Worm (Caenorhabditis elegans) whole organism, L4 larva: ENCODE results near the gene asp-16.

Experiments
- F10B5.3 ChIP-seq: sonication (generic microtip); optimal IDR thresholded peaks from 2 replicates; lab custom pipeline; 2016; ENCODE audit warnings: mild to moderate bottlenecking, missing genetic modification characterization, missing compliant biosample characterization
- F26F4.8 ChIP-seq: fragments of 200-800 bp; sonication (Bioruptor generic); conservative IDR thresholded peaks from 2 replicates; pipeline ENCODE4 v1.3.6; 2022; ENCODE audit warnings: missing genetic modification characterization, missing compliant biosample characterization
- F49E8.2 ChIP-seq: sonication (generic microtip); optimal IDR thresholded peaks from 2 replicates; lab custom pipeline; 2016; ENCODE audit warnings: missing compliant biosample characterization, mild to moderate bottlenecking, missing genetic modification characterization, borderline replicate concordance
- R02D3.7 ChIP-seq: fragments of 150-350 bp; sonication (generic microtip); optimal IDR thresholded peaks from 3 replicates; lab custom pipeline; 2014; ENCODE audit warnings: missing biosample characterization, missing genetic modification characterization
- T20F7.1 ChIP-seq: fragments of 200-800 bp; sonication (Bioruptor generic); optimal IDR thresholded peaks from 2 replicates; lab custom pipeline; 2018; ENCODE audit warnings: mild to moderate bottlenecking, missing genetic modification characterization, missing compliant biosample characterization
- T26A8.4 ChIP-seq: fragments of 200-800 bp; sonication (Bioruptor generic); IDR thresholded peaks from 2 replicates; pipeline ENCODE4 v1.3.6; 2022; ENCODE audit warnings: missing genetic modification characterization, missing compliant biosample characterization
- Y105C5A.15 ChIP-seq: fragments of 200-800 bp; sonication (Bioruptor generic); IDR thresholded peaks from 2 replicates; pipeline ENCODE4 v1.3.6; 2022; ENCODE audit warnings: missing genetic modification characterization, missing compliant biosample characterization
- Y5F2A.4 ChIP-seq: fragments of 200-800 bp; sonication (Bioruptor generic); optimal IDR thresholded peaks from 2 replicates; lab custom pipeline; 2018; ENCODE audit warnings: mild to moderate bottlenecking, missing genetic modification characterization, missing compliant biosample characterization
- ZK546.5 ChIP-seq, 2 experiments: sonication (generic microtip); optimal IDR thresholded peaks; 2 replicates each; lab custom pipeline; 2017; ENCODE audit warnings: missing biosample characterization in 2 of 2, missing genetic modification characterization in 2 of 2
- aha-1 ChIP-seq: fragments of 150-350 bp; peaks from one replicate; lab custom pipeline; 2014; ENCODE audit warnings: missing biosample characterization, missing genetic modification characterization
- aly-2 ChIP-seq: sonication (generic microtip); optimal IDR thresholded peaks from 2 replicates; lab custom pipeline; 2018; ENCODE audit warnings: missing biosample characterization, missing genetic modification characterization
- ceh-20 ChIP-seq: fragments of 200-800 bp; sonication (Bioruptor generic); IDR thresholded peaks from 2 replicates; pipeline ENCODE4 v1.3.6; 2022; ENCODE audit warnings: missing genetic modification reagents, missing genetic modification characterization, missing compliant biosample characterization
- ceh-32 ChIP-seq: sonication (generic microtip); optimal IDR thresholded peaks from 2 replicates; lab custom pipeline; 2016; ENCODE audit warnings: mild to moderate bottlenecking, missing genetic modification characterization, missing compliant biosample characterization; ENCODE audit not compliant: poor library complexity
- ceh-82 ChIP-seq: sonication (generic microtip); optimal IDR thresholded peaks from 2 replicates; lab custom pipeline; 2017; ENCODE audit warnings: missing biosample characterization, missing genetic modification characterization
- ctbp-1 ChIP-seq: fragments of 200-800 bp; sonication (Bioruptor generic); IDR thresholded peaks from 2 replicates; pipeline ENCODE4 v1.3.6; 2022; ENCODE audit warnings: missing genetic modification reagents, missing genetic modification characterization, missing compliant biosample characterization
- daf-16 ChIP-seq, 3 experiments: sonication (generic microtip); optimal IDR thresholded peaks; 2 replicates each; lab custom pipeline; 2016 to 2017; ENCODE audit warnings: missing genetic modification characterization in 3 of 3, missing genetic modification reagents in 3 of 3, mild to moderate bottlenecking in 2 of 3, missing compliant biosample characterization in 2 of 3, missing biosample characterization in 1 of 3, moderate library complexity in 1 of 3
- daf-8 ChIP-seq: fragments of 200-800 bp; sonication (Bioruptor generic); IDR thresholded peaks from 2 replicates; pipeline ENCODE4 v1.3.6; 2022; ENCODE audit warnings: missing genetic modification characterization, missing compliant biosample characterization
- dmd-6 ChIP-seq: fragments of 200-800 bp; sonication (Bioruptor generic); IDR thresholded peaks from 2 replicates; pipeline ENCODE4 v1.3.6; 2022; ENCODE audit warnings: missing genetic modification reagents, missing genetic modification characterization, missing compliant biosample characterization
- dmd-8 ChIP-seq: fragments of 200-800 bp; sonication (Bioruptor generic); IDR thresholded peaks from 2 replicates; pipeline ENCODE4 v1.3.6; 2022; ENCODE audit warnings: missing genetic modification characterization, missing compliant biosample characterization
- dpl-1 ChIP-seq: fragments of 150-350 bp; optimal IDR thresholded peaks from 2 replicates; lab custom pipeline; 2014; ENCODE audit warnings: missing biosample characterization, missing genetic modification reagents, missing genetic modification characterization
- duxl-1 ChIP-seq: sonication (generic microtip); optimal IDR thresholded peaks from 2 replicates; lab custom pipeline; 2016; ENCODE audit warnings: mild to moderate bottlenecking, missing genetic modification characterization, moderate library complexity, missing compliant biosample characterization; ENCODE audit not compliant: poor library complexity
- egl-27 ChIP-seq: sonication (generic microtip); optimal IDR thresholded peaks from 3 replicates; lab custom pipeline; 2017; ENCODE audit warnings: missing biosample characterization, missing genetic modification reagents, missing genetic modification characterization
- fkh-10 ChIP-seq: fragments of 150-350 bp; optimal IDR thresholded peaks from 2 replicates; lab custom pipeline; 2014; ENCODE audit warnings: missing biosample characterization, missing genetic modification reagents, missing genetic modification characterization
- hif-1 ChIP-seq, 2 experiments: sonication (generic microtip); optimal IDR thresholded peaks; 2 replicates each; lab custom pipeline; 2016 to 2017; ENCODE audit warnings: missing compliant biosample characterization in 2 of 2, missing genetic modification characterization in 2 of 2, missing genetic modification reagents in 2 of 2, missing genotype in 2 of 2, mild to moderate bottlenecking in 1 of 2
- hlh-30 ChIP-seq: sonication (generic microtip); optimal IDR thresholded peaks from 2 replicates; lab custom pipeline; 2017; ENCODE audit warnings: antibody characterized with exemption, mild to moderate bottlenecking, missing genetic modification characterization, missing compliant biosample characterization; ENCODE audit not compliant: insufficient read depth
- jun-1 ChIP-seq: fragments of 150-350 bp; optimal IDR thresholded peaks from 2 replicates; lab custom pipeline; 2014; ENCODE audit warnings: missing biosample characterization, missing genetic modification reagents, missing genetic modification characterization
- lin-1 ChIP-seq: fragments of 200-800 bp; sonication (Bioruptor generic); IDR thresholded peaks from 2 replicates; pipeline ENCODE4 v1.3.6; 2022; ENCODE audit warnings: missing genetic modification reagents, missing genetic modification characterization, missing compliant biosample characterization
- lin-38 ChIP-seq: fragments of 200-800 bp; sonication (Bioruptor generic); IDR thresholded peaks from 2 replicates; pipeline ENCODE4 v1.3.6; 2022; ENCODE audit warnings: missing genetic modification reagents, missing genetic modification characterization, missing compliant biosample characterization
- lin-39 ChIP-seq: fragments of 150-350 bp; optimal IDR thresholded peaks from 2 replicates; lab custom pipeline; 2014; ENCODE audit warnings: missing biosample characterization, missing genetic modification reagents, missing genetic modification characterization
- lsy-2 ChIP-seq, 2 experiments: fragments of 150-350 bp in 1 of 2; sonication (generic microtip) in 1 of 2; optimal IDR thresholded peaks; 2 replicates each; lab custom pipeline; 2014 to 2017; ENCODE audit warnings: missing biosample characterization in 2 of 2, missing genetic modification characterization in 2 of 2
- madf-5 ChIP-seq, 2 experiments: fragments of 200-800 bp; sonication (Bioruptor generic); IDR thresholded peaks; 2 replicates each; pipeline ENCODE4 v1.3.6; 2022; ENCODE audit warnings: missing compliant biosample characterization in 2 of 2, missing genetic modification characterization in 2 of 2
- mdt-29 ChIP-seq: fragments of 200-800 bp; sonication (Bioruptor generic); IDR thresholded peaks from 2 replicates; pipeline ENCODE4 v1.3.6; 2022; ENCODE audit warnings: missing genetic modification reagents, missing genetic modification characterization, missing compliant biosample characterization
- mep-1 ChIP-seq: fragments of 150-350 bp; sonication (generic microtip); optimal IDR thresholded peaks from 3 replicates; lab custom pipeline; 2014; ENCODE audit warnings: missing biosample characterization, missing genetic modification characterization
- mxl-2 ChIP-seq: fragments of 200-800 bp; sonication (Bioruptor generic); conservative IDR thresholded peaks from 2 replicates; pipeline ENCODE4 v1.3.6; 2022; ENCODE audit warnings: missing genetic modification reagents, missing genetic modification characterization, missing compliant biosample characterization
- nhr-102 ChIP-seq: sonication (generic microtip); optimal IDR thresholded peaks from 2 replicates; lab custom pipeline; 2016; ENCODE audit warnings: mild to moderate bottlenecking, missing genetic modification characterization, moderate library complexity, missing compliant biosample characterization
- nhr-25 ChIP-seq: sonication (generic microtip); optimal IDR thresholded peaks from 2 replicates; lab custom pipeline; 2017; ENCODE audit warnings: missing genetic modification characterization, mild to moderate bottlenecking, missing compliant biosample characterization, antibody characterized with exemption, moderate library complexity, borderline replicate concordance; ENCODE audit not compliant: insufficient read depth
- nhr-28 ChIP-seq: fragments of 150-350 bp; optimal IDR thresholded peaks from 2 replicates; lab custom pipeline; 2014; ENCODE audit warnings: missing biosample characterization, missing genetic modification characterization
- nhr-41 ChIP-seq: fragments of 200-800 bp; sonication (Bioruptor generic); IDR thresholded peaks from 2 replicates; pipeline ENCODE4 v1.3.6; 2022; ENCODE audit warnings: missing genetic modification reagents, missing genetic modification characterization, missing compliant biosample characterization
- nhr-6 ChIP-seq: fragments of 150-350 bp; optimal IDR thresholded peaks from 2 replicates; lab custom pipeline; 2014; ENCODE audit warnings: missing biosample characterization, missing genetic modification characterization
- nhr-77 ChIP-seq: fragments of 150-350 bp; optimal IDR thresholded peaks from 2 replicates; lab custom pipeline; 2014; ENCODE audit warnings: missing biosample characterization, missing genetic modification characterization
- php-3 ChIP-seq: fragments of 200-800 bp; sonication (Bioruptor generic); IDR thresholded peaks from 2 replicates; pipeline ENCODE4 v1.3.6; 2022; ENCODE audit warnings: missing genetic modification reagents, missing genetic modification characterization, missing compliant biosample characterization
- rbr-2 ChIP-seq: sonication (generic microtip); optimal IDR thresholded peaks from 2 replicates; lab custom pipeline; 2016; ENCODE audit warnings: missing genotype, missing genetic modification characterization, missing compliant biosample characterization
- sdz-12 ChIP-seq: fragments of 200-800 bp; sonication (Bioruptor generic); optimal IDR thresholded peaks from 2 replicates; lab custom pipeline; 2018; ENCODE audit warnings: mild to moderate bottlenecking, missing genetic modification characterization, missing compliant biosample characterization
- skn-1 ChIP-seq: fragments of 150-350 bp; optimal IDR thresholded peaks from 2 replicates; lab custom pipeline; 2014; ENCODE audit warnings: missing biosample characterization, missing genetic modification characterization
- snpc-1.2 ChIP-seq: fragments of 200-800 bp; sonication (Bioruptor generic); IDR thresholded peaks from 2 replicates; pipeline ENCODE4 v1.3.6; 2022; ENCODE audit warnings: missing genetic modification reagents, missing genetic modification characterization, missing compliant biosample characterization
- spr-1 ChIP-seq: sonication (generic microtip); optimal IDR thresholded peaks from 2 replicates; lab custom pipeline; 2016; ENCODE audit warnings: mild to moderate bottlenecking, missing genetic modification characterization, missing compliant biosample characterization
- vab-7 ChIP-seq: fragments of 200-800 bp; sonication (Bioruptor generic); IDR thresholded peaks from 2 replicates; pipeline ENCODE4 v1.3.6; 2022; ENCODE audit warnings: missing genetic modification reagents, missing genetic modification characterization, missing compliant biosample characterization
- zfp-2 ChIP-seq: sonication (generic microtip); optimal IDR thresholded peaks from 2 replicates; lab custom pipeline; 2016; ENCODE audit warnings: mild to moderate bottlenecking, missing genetic modification characterization, missing compliant biosample characterization
- zfp-3 ChIP-seq: fragments of 200-800 bp; sonication (Bioruptor generic); conservative IDR thresholded peaks from 2 replicates; pipeline ENCODE4 v1.3.6; 2022; ENCODE audit warnings: missing genetic modification reagents, missing genetic modification characterization, missing compliant biosample characterization
- ztf-11 ChIP-seq: fragments of 150-350 bp; optimal IDR thresholded peaks from 2 replicates; lab custom pipeline; 2014; ENCODE audit warnings: missing biosample characterization, missing genetic modification characterization
- ztf-7 ChIP-seq: fragments of 150-350 bp; optimal IDR thresholded peaks from 2 replicates; lab custom pipeline; 2014; ENCODE audit warnings: missing biosample characterization, missing genetic modification characterization

Gene asp-16

ce11 chrV:19053281-19053680 is 10.9 kb upstream of the asp-16 start (continued):
- TF ChIP-seq madf-5 (GFP tag; IDR thresholded peaks at IDR 0.05; lab: Robert Waterston, UW) (no peak), ceh-82 (no peak), daf-8 (GFP tag; lab: Robert Waterston, UW) (no peak), nhr-102 (tag; lab: Kevin White, UChicago) (peak; percentile 34), hlh-30 (tag; lab: Kevin White, UChicago) (peak; percentile 55), F26F4.8 (GFP tag; lab: Robert Waterston, UW) (no peak), mdt-29 (GFP tag; lab: Robert Waterston, UW) (peak; percentile 77), R02D3.7 (tag; lab: Kevin White, UChicago) (no peak), nhr-6 (tag; lab: Kevin White, UChicago) (no peak), nhr-41 (no peak), snpc-1.2 (GFP tag; lab: Robert Waterston, UW) (no peak), mep-1 (peak; percentile 34), T20F7.1 (GFP tag; lab: Kevin White, UChicago) (no peak), zfp-2 (tag; lab: Kevin White, UChicago) (no peak), dpl-1 (GFP tag; lab: Kevin White, UChicago) (no peak), sdz-12 (no peak), T26A8.4 (GFP tag; lab: Robert Waterston, UW) (no peak), fkh-10 (GFP tag; lab: Kevin White, UChicago) (no peak), php-3 (GFP tag; lab: Robert Waterston, UW) (peak; percentile 72), Y5F2A.4 (GFP tag; lab: Kevin White, UChicago) (no peak), F49E8.2 (tag; lab: Kevin White, UChicago) (no peak), egl-27 (tag; lab: Kevin White, UChicago) (no peak), lsy-2 (tag; optimal IDR thresholded peaks at IDR 0.05; lab: Kevin White, UChicago) (peak in 1 of 2 experiments; percentile 2), ceh-20 (GFP tag; lab: Robert Waterston, UW) (no peak), F10B5.3 (tag; lab: Kevin White, UChicago) (no peak), aly-2 (tag; lab: Kevin White, UChicago) (no peak), ztf-11 (no peak), dmd-8 (GFP tag; lab: Robert Waterston, UW) (no peak), Y105C5A.15 (GFP tag; lab: Robert Waterston, UW) (no peak), spr-1 (tag; lab: Kevin White, UChicago) (no peak), jun-1 (tag; lab: Kevin White, UChicago) (peak; percentile 1), daf-16 (GFP tag; optimal IDR thresholded peaks at IDR 0.05; lab: Kevin White, UChicago) (no peak), daf-16 (tag; optimal IDR thresholded peaks at IDR 0.05; lab: Kevin White, UChicago) (peak; percentile 93), aha-1 (tag; lab: Kevin White, UChicago) (peak; percentile 6), ztf-7 (no peak), nhr-28 (tag; lab: Kevin White, UChicago) (peak; percentile 79), skn-1 (tag; lab: Kevin White, UChicago) (no peak), ceh-32 (tag; lab: Kevin White, UChicago) (no peak), nhr-25 (tag; lab: Kevin White, UChicago) (no peak), duxl-1 (tag; lab: Kevin White, UChicago) (no peak), lin-39 (no peak), rbr-2 (tag; lab: Kevin White, UChicago) (no peak), vab-7 (GFP tag; lab: Robert Waterston, UW) (no peak), zfp-3 (GFP tag; lab: Robert Waterston, UW) (no peak), dmd-6 (peak; percentile 73), ctbp-1 (GFP tag; lab: Robert Waterston, UW) (no peak), nhr-77 (tag; lab: Kevin White, UChicago) (peak; percentile 80), lin-38 (no peak), lin-1 (0 out of 2 replicates have a peak, but pooled peaks have one; percentile 22), ZK546.5 (tag; optimal IDR thresholded peaks at IDR 0.05; lab: Kevin White, UChicago) (no peak), mxl-2 (GFP tag; lab: Robert Waterston, UW) (no peak), hif-1 (tag; optimal IDR thresholded peaks at IDR 0.05; lab: Kevin White, UChicago) (no peak)
